Worm (Caenorhabditis elegans) whole organism, L3 larva: ENCODE data around the gene crt-1.

Source experiments
- ama-1 ChIP-seq: fragments of 150-350 bp; optimal IDR thresholded peaks from 2 replicates; lab custom pipeline; 2018
- nhr-77 ChIP-seq: fragments of 150-350 bp; optimal IDR thresholded peaks from 2 replicates; lab custom pipeline; 2014; ENCODE audit warnings: missing biosample characterization, missing genetic modification characterization
- pha-4 ChIP-seq: fragments of 150-350 bp; optimal IDR thresholded peaks from 2 replicates; lab custom pipeline; 2014; ENCODE audit warnings: missing biosample characterization, missing genetic modification reagents, missing genetic modification characterization

DNA sequence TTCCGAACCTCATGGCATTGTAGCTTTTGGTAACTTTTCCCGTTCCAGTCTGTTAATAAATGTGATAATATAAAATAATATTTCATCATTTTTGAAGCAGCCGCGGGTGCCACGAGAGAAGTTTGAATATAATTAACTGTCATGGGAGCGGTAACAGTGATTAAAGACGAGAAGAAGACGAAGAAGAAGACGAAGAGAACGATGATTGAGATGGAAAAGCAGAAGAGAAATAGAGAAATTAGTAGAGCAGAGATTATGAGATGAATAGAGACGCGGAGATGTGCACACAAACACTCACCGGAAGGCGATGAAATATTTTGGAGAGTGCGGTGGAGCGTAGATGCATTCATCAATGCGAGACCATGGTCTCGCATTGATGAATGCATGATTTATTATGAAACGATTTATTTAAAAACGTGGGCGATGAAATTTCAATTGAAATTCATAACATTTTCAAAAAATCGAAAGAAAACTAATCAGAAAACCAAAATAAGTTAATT, 47.1 kb downstream of the crt-1 start, which contains the start of gene seip-1:
- TF ChIP-seq ama-1 (peak; percentile 10), nhr-77 (tag; lab: Kevin White, UChicago) (no peak), pha-4 (peak; percentile 90)
